Fruit fly (Drosophila melanogaster) whole organism, embryonic: ENCODE results near the gene Lrch.
A peak's percentile ranks its signal among the peaks of the same experiment; 100 is the strongest.

Experiments
- CG10321 ChIP-seq: fragments of 200-800 bp; sonication (Bioruptor generic); IDR thresholded peaks from 2 replicates; pipeline ENCODE4 v1.3.6; 2022; ENCODE audit warnings: missing biosample characterization, missing genetic modification characterization
- CG11247 ChIP-seq: fragments of 200-800 bp; sonication (Bioruptor generic); IDR thresholded peaks from 2 replicates; pipeline ENCODE4 v1.3.6; 2022; ENCODE audit warnings: missing biosample characterization, missing genetic modification characterization
- CG11695 ChIP-seq: fragments of 200-800 bp; sonication (Bioruptor generic); IDR thresholded peaks from 3 replicates; pipeline ENCODE4 v1.3.6; 2022; ENCODE audit warnings: missing biosample characterization, missing genetic modification characterization
- CG11696 ChIP-seq: fragments of 200-800 bp; sonication (Bioruptor generic); IDR thresholded peaks from 2 replicates; pipeline ENCODE4 v1.3.6; 2022; ENCODE audit warnings: missing biosample characterization, missing genetic modification characterization
- CG14014 ChIP-seq: fragments of 200-800 bp; sonication (Bioruptor generic); IDR thresholded peaks from 2 replicates; pipeline ENCODE4 v1.3.6; 2022; ENCODE audit warnings: missing biosample characterization, missing genetic modification characterization
- CG14860 ChIP-seq: fragments of 200-800 bp; sonication (Bioruptor generic); IDR thresholded peaks from 3 replicates; pipeline ENCODE4 v1.3.6; 2022; ENCODE audit warnings: missing biosample characterization, missing genetic modification characterization; ENCODE audit not compliant: partially characterized antibody
- CG15073 ChIP-seq: fragments of 200-800 bp; sonication (Bioruptor generic); optimal IDR thresholded peaks from 2 replicates; lab custom pipeline; 2016; ENCODE audit warnings: missing biosample characterization, missing genetic modification characterization
- CG15601 ChIP-seq: fragments of 200-800 bp; sonication (Bioruptor generic); optimal IDR thresholded peaks from 3 replicates; lab custom pipeline; 2019; ENCODE audit warnings: missing biosample characterization, mild to moderate bottlenecking, missing genetic modification characterization, moderate library complexity
- CG15696 ChIP-seq: fragments of 200-800 bp; sonication (Bioruptor generic); optimal IDR thresholded peaks from 2 replicates; lab custom pipeline; 2019; ENCODE audit warnings: missing biosample characterization, mild to moderate bottlenecking, missing genetic modification characterization, moderate library complexity
- CG17612 ChIP-seq: fragments of 200-800 bp; sonication (Bioruptor generic); IDR thresholded peaks from 2 replicates; pipeline ENCODE4 v1.3.6; 2022; ENCODE audit warnings: missing biosample characterization, missing genetic modification characterization
- CG17829 ChIP-seq: fragments of 200-800 bp; optimal IDR thresholded peaks from 2 replicates; lab custom pipeline; 2019; ENCODE audit warnings: missing biosample characterization, mild to moderate bottlenecking, missing genetic modification characterization, moderate library complexity
- CG30431 ChIP-seq: fragments of 200-800 bp; sonication (Bioruptor generic); optimal IDR thresholded peaks from 2 replicates; lab custom pipeline; 2017; ENCODE audit warnings: missing biosample characterization, missing genetic modification characterization
- CG31224 ChIP-seq: fragments of 200-800 bp; sonication (Bioruptor generic); IDR thresholded peaks from 2 replicates; pipeline ENCODE4 v1.3.6; 2022; ENCODE audit warnings: missing biosample characterization, missing genetic modification characterization
- CG34376 ChIP-seq: fragments of 200-800 bp; sonication (Bioruptor generic); optimal IDR thresholded peaks from 2 replicates; lab custom pipeline; 2018; ENCODE audit warnings: missing biosample characterization, mild to moderate bottlenecking, missing genetic modification characterization
- CG43689 ChIP-seq: fragments of 200-800 bp; sonication (Bioruptor generic); IDR thresholded peaks from 2 replicates; pipeline ENCODE4 v1.3.6; 2022; ENCODE audit warnings: missing biosample characterization, missing genetic modification characterization
- CG7928 ChIP-seq: fragments of 200-800 bp; sonication (Bioruptor generic); optimal IDR thresholded peaks from 2 replicates; lab custom pipeline; 2017; ENCODE audit warnings: missing biosample characterization, mild to moderate bottlenecking, missing genetic modification characterization
- CHES-1-like ChIP-seq: fragments of 200-800 bp; sonication (Bioruptor generic); optimal IDR thresholded peaks from 2 replicates; lab custom pipeline; 2016; ENCODE audit warnings: missing biosample characterization, missing genetic modification characterization
- D ChIP-seq, 2 experiments: fragments of 200-800 bp in 1 of 2; fragments of >200 bp in 1 of 2; sonication (Bioruptor generic) in 1 of 2; optimal IDR thresholded peaks; 2 replicates in 1 of 2; 3 replicates in 1 of 2; lab custom pipeline; 2017; ENCODE audit warnings: mild to moderate bottlenecking in 1 of 2, missing biosample characterization in 1 of 2, missing genetic modification characterization in 1 of 2, missing genetic modification reagents in 1 of 2
- Deaf1 ChIP-seq: fragments of 200-800 bp; optimal IDR thresholded peaks from 3 replicates; lab custom pipeline; 2019; ENCODE audit warnings: missing biosample characterization, mild to moderate bottlenecking, missing genetic modification characterization, moderate library complexity
- E2f1 ChIP-seq: fragments of 200-800 bp; sonication (Bioruptor generic); IDR thresholded peaks from 2 replicates; pipeline ENCODE4 v1.3.6; 2022; ENCODE audit warnings: missing biosample characterization, missing genetic modification characterization
- Eip74EF ChIP-seq, 2 experiments: fragments of 200-800 bp in 1 of 2; fragments of >200 bp in 1 of 2; sonication (Bioruptor generic) in 1 of 2; optimal IDR thresholded peaks; 2 replicates each; lab custom pipeline; 2017 to 2019; ENCODE audit warnings: missing biosample characterization in 2 of 2, missing genetic modification characterization in 2 of 2, mild to moderate bottlenecking in 1 of 2, moderate library complexity in 1 of 2
- Elba2 ChIP-seq: fragments of 200-800 bp; sonication (Bioruptor generic); optimal IDR thresholded peaks from 3 replicates; lab custom pipeline; 2016; ENCODE audit warnings: missing biosample characterization, missing genetic modification characterization
- Fer1 ChIP-seq: fragments of 200-800 bp; sonication (Bioruptor generic); optimal IDR thresholded peaks from 2 replicates; lab custom pipeline; 2017; ENCODE audit warnings: missing biosample characterization, mild to moderate bottlenecking, missing genetic modification characterization
- H2.0 ChIP-seq: fragments of 200-800 bp; sonication (Bioruptor generic); IDR thresholded peaks from 2 replicates; pipeline ENCODE4 v1.3.6; 2022; ENCODE audit warnings: missing biosample characterization, missing genetic modification characterization
- HLHmδ ChIP-seq: fragments of 200-800 bp; sonication (Bioruptor generic); optimal IDR thresholded peaks from 2 replicates; lab custom pipeline; 2018; ENCODE audit warnings: missing biosample characterization, mild to moderate bottlenecking, missing genetic modification characterization, moderate library complexity
- Lpt ChIP-seq: fragments of >200 bp; optimal IDR thresholded peaks from 2 replicates; lab custom pipeline; 2018; ENCODE audit warnings: missing biosample characterization, missing genetic modification characterization
- Med ChIP-seq: fragments of 200-800 bp; sonication (Bioruptor generic); peaks from one replicate; lab custom pipeline; 2016; ENCODE audit warnings: missing biosample characterization, missing genetic modification characterization, mild to moderate bottlenecking, inconsistent platforms, moderate library complexity
- Nf-YA ChIP-seq: fragments of 200-800 bp; sonication (Bioruptor generic); IDR thresholded peaks from 2 replicates; pipeline ENCODE4 v1.3.6; 2022; ENCODE audit warnings: missing biosample characterization, missing genetic modification characterization
- TFAM ChIP-seq: fragments of 200-800 bp; sonication (Bioruptor generic); optimal IDR thresholded peaks from 2 replicates; lab custom pipeline; 2017; ENCODE audit warnings: missing biosample characterization, missing genetic modification characterization, inconsistent platforms
- Trl ChIP-seq, 3 experiments: fragments of >200 bp in 2 of 3; fragments of 200-800 bp in 1 of 3; sonication (Bioruptor generic) in 1 of 3; optimal IDR thresholded peaks; 2 replicates in 1 of 3; 3 replicates in 2 of 3; lab custom pipeline; 2016 to 2017; ENCODE audit warnings: missing biosample characterization in 1 of 3, missing genetic modification characterization in 1 of 3
- ase ChIP-seq: fragments of 200-800 bp; sonication (Bioruptor generic); IDR thresholded peaks from 3 replicates; pipeline ENCODE4 v1.3.6; 2022; ENCODE audit warnings: missing biosample characterization, missing genetic modification characterization
- ato ChIP-seq: fragments of 200-800 bp; sonication (Bioruptor generic); IDR thresholded peaks from 2 replicates; pipeline ENCODE4 v1.3.6; 2022; ENCODE audit warnings: missing biosample characterization, missing genetic modification characterization; ENCODE audit not compliant: partially characterized antibody
- cg ChIP-seq: fragments of 200-800 bp; sonication (Bioruptor generic); optimal IDR thresholded peaks from 3 replicates; lab custom pipeline; 2019; ENCODE audit warnings: missing biosample characterization, mild to moderate bottlenecking, missing genetic modification characterization, moderate library complexity
- corto ChIP-seq: fragments of 200-800 bp; sonication (Bioruptor generic); optimal IDR thresholded peaks from 2 replicates; lab custom pipeline; 2016; ENCODE audit warnings: missing biosample characterization, mild to moderate bottlenecking, missing genetic modification characterization, moderate library complexity
- eve ChIP-seq, 2 experiments: fragments of >200 bp; optimal IDR thresholded peaks; 2 replicates each; lab custom pipeline; 2017; ENCODE audit warnings: missing biosample characterization in 2 of 2, missing genetic modification characterization in 2 of 2
- fd64A ChIP-seq: fragments of 200-800 bp; sonication (Bioruptor generic); optimal IDR thresholded peaks from 3 replicates; lab custom pipeline; 2018; ENCODE audit warnings: missing biosample characterization, mild to moderate bottlenecking, missing genetic modification characterization
- fu2 ChIP-seq: fragments of 200-800 bp; sonication (Bioruptor generic); optimal IDR thresholded peaks from 2 replicates; lab custom pipeline; 2016; ENCODE audit warnings: missing biosample characterization, missing genetic modification characterization
- gfzf ChIP-seq: fragments of 200-800 bp; sonication (Bioruptor generic); optimal IDR thresholded peaks from 2 replicates; lab custom pipeline; 2016; ENCODE audit warnings: missing biosample characterization, mild to moderate bottlenecking, missing genetic modification characterization, moderate library complexity
- her ChIP-seq: fragments of 200-800 bp; sonication (Bioruptor generic); optimal IDR thresholded peaks from 2 replicates; lab custom pipeline; 2016; ENCODE audit warnings: missing biosample characterization, missing genetic modification characterization
- ken ChIP-seq: fragments of 200-800 bp; sonication (Bioruptor generic); IDR thresholded peaks from 3 replicates; pipeline ENCODE4 v1.3.6; 2022; ENCODE audit warnings: missing biosample characterization, missing genetic modification characterization
- lbe ChIP-seq: fragments of 200-800 bp; sonication (Bioruptor generic); optimal IDR thresholded peaks from 2 replicates; lab custom pipeline; 2016; ENCODE audit warnings: missing biosample characterization, mild to moderate bottlenecking, missing genetic modification characterization
- maf-S ChIP-seq: fragments of 200-800 bp; sonication (Bioruptor generic); optimal IDR thresholded peaks from 2 replicates; lab custom pipeline; 2016; ENCODE audit warnings: missing biosample characterization, missing genetic modification characterization
- p53 ChIP-seq: fragments of 200-800 bp; sonication (Bioruptor generic); optimal IDR thresholded peaks from 2 replicates; lab custom pipeline; 2016; ENCODE audit warnings: missing biosample characterization, missing genetic modification characterization
- pros ChIP-seq: fragments of 200-800 bp; sonication (Bioruptor generic); optimal IDR thresholded peaks from 3 replicates; lab custom pipeline; 2019; ENCODE audit warnings: missing biosample characterization, mild to moderate bottlenecking, missing genetic modification characterization, moderate library complexity
- schlank ChIP-seq: fragments of 200-800 bp; sonication (Bioruptor generic); optimal IDR thresholded peaks from 2 replicates; lab custom pipeline; 2018; ENCODE audit warnings: missing biosample characterization, mild to moderate bottlenecking, missing genetic modification characterization
- sima ChIP-seq: fragments of 200-800 bp; sonication (Bioruptor generic); optimal IDR thresholded peaks from 2 replicates; lab custom pipeline; 2016; ENCODE audit warnings: missing biosample characterization, missing genetic modification characterization
- so ChIP-seq: fragments of 200-800 bp; sonication (Bioruptor generic); IDR thresholded peaks from 3 replicates; pipeline ENCODE4 v1.3.6; 2022; ENCODE audit warnings: missing biosample characterization, missing genetic modification characterization
- usp ChIP-seq: fragments of >200 bp; optimal IDR thresholded peaks from 2 replicates; lab custom pipeline; 2017; ENCODE audit warnings: missing biosample characterization, missing genetic modification characterization
- vfl ChIP-seq: fragments of 200-800 bp; sonication (Bioruptor generic); optimal IDR thresholded peaks from 2 replicates; lab custom pipeline; 2016; ENCODE audit warnings: missing biosample characterization, missing genetic modification characterization
- yki ChIP-seq: fragments of >200 bp; optimal IDR thresholded peaks from 3 replicates; lab custom pipeline; 2018

The Lrch gene

DNA sequence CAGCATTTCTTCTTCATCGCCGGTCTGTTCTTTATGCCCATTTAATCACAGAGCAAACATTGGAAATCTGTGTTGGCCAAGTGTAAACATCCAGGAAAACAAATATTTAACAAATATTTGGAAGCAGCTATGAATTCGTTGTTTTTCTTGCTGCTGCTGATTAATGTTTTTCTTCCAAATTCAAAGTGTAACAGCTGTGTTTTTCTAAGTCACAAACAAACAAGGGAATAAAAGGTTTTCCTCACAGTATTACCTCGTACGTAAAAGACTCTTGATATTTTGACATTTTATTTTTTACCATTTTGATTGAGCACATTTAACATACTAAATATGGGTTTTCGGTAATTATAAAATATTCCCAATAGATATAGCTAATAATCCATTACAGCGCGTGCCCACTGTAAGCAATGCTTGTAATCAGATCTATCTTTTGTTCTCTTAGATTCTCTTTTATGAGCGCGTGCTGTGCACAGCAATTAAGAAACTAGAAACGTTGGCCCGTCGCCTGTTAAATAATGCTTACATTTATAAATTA is 5.1 kb downstream of the Lrch start (continued):
- TF ChIP-seq ase (GFP tag; lab: Robert Waterston, UW) (peak; percentile 88), lbe (no peak), H2.0 (GFP tag; lab: Robert Waterston, UW) (peak; percentile 95), ken (GFP tag; lab: Robert Waterston, UW) (peak; percentile 90), fu2 (GFP tag; lab: Kevin White, UChicago) (peak; percentile 91), Nf-YA (GFP tag; lab: Robert Waterston, UW) (peak; percentile 82; the same call in 1 of the 2 replicates), Deaf1 (tag; lab: Kevin White, UChicago) (peak; percentile 68), CG43689 (GFP tag; lab: Robert Waterston, UW) (peak; percentile 91), CG17612 (GFP tag; lab: Robert Waterston, UW) (peak; percentile 72), Med (GFP tag; lab: Kevin White, UChicago) (peak; percentile 100), cg (GFP tag; lab: Kevin White, UChicago) (peak; percentile 18), CG7928 (GFP tag; lab: Kevin White, UChicago) (peak; percentile 79), CG31224 (GFP tag; lab: Robert Waterston, UW) (peak; percentile 79), CG17829 (tag; lab: Kevin White, UChicago) (peak; percentile 96), maf-S (GFP tag; lab: Kevin White, UChicago) (peak; percentile 93), eve (GFP tag; optimal IDR thresholded peaks at IDR 0.05; lab: Kevin White, UChicago) (peak in 1 of 2 experiments; percentile 93), CG15601 (peak; percentile 98), CG34376 (GFP tag; lab: Kevin White, UChicago) (peak; percentile 94), her (GFP tag; lab: Kevin White, UChicago) (peak; percentile 95), so (GFP tag; lab: Robert Waterston, UW) (peak; percentile 94), Eip74EF (GFP tag; optimal IDR thresholded peaks at IDR 0.05; lab: Kevin White, UChicago) (peak in 1 of 2 experiments; percentile 92), usp (GFP tag; lab: Kevin White, UChicago) (no peak), p53 (GFP tag; lab: Kevin White, UChicago) (peak; percentile 98), CG11696 (GFP tag; lab: Robert Waterston, UW) (no peak; the same call in none of the 2 replicates), CG11695 (peak; percentile 94), CHES-1-like (peak; percentile 92), D (optimal IDR thresholded peaks at IDR 0.05; lab: Kevin White, UChicago) (no peak), D (GFP tag; optimal IDR thresholded peaks at IDR 0.05; lab: Kevin White, UChicago) (peak; percentile 98), E2f1 (peak; percentile 92), CG15696 (peak; percentile 100), Trl (optimal IDR thresholded peaks at IDR 0.05; lab: Kevin White, UChicago) (no peak), Trl (GFP tag; optimal IDR thresholded peaks at IDR 0.05; lab: Kevin White, UChicago) (peak; percentile 99), TFAM (peak; percentile 96), yki (lab: Kevin White, UChicago) (no peak), HLHmδ (peak; percentile 98), CG15073 (peak; percentile 67), CG11247 (GFP tag; lab: Robert Waterston, UW) (peak; percentile 89), Lpt (GFP tag; lab: Kevin White, UChicago) (no peak), corto (GFP tag; lab: Kevin White, UChicago) (no peak), gfzf (GFP tag; lab: Kevin White, UChicago) (peak; percentile 37), ato (no peak), sima (GFP tag; lab: Kevin White, UChicago) (peak; percentile 96), Fer1 (GFP tag; lab: Kevin White, UChicago) (peak; percentile 96), CG10321 (GFP tag; lab: Robert Waterston, UW) (peak; percentile 73), Elba2 (GFP tag; lab: Kevin White, UChicago) (peak; percentile 44), fd64A (GFP tag; lab: Kevin White, UChicago) (peak; percentile 99), schlank (tag; lab: Kevin White, UChicago) (peak; percentile 93), CG30431 (GFP tag; lab: Kevin White, UChicago) (peak; percentile 93), vfl (GFP tag; lab: Kevin White, UChicago) (peak; percentile 89), pros (GFP tag; lab: Kevin White, UChicago) (peak; percentile 68), CG14014 (GFP tag; lab: Robert Waterston, UW) (peak; percentile 92), CG14860 (GFP tag; lab: Robert Waterston, UW) (no peak)
